Fruit fly (Drosophila melanogaster): ENCODE results near the gene CG17625.

Gene CG17625

DNA sequence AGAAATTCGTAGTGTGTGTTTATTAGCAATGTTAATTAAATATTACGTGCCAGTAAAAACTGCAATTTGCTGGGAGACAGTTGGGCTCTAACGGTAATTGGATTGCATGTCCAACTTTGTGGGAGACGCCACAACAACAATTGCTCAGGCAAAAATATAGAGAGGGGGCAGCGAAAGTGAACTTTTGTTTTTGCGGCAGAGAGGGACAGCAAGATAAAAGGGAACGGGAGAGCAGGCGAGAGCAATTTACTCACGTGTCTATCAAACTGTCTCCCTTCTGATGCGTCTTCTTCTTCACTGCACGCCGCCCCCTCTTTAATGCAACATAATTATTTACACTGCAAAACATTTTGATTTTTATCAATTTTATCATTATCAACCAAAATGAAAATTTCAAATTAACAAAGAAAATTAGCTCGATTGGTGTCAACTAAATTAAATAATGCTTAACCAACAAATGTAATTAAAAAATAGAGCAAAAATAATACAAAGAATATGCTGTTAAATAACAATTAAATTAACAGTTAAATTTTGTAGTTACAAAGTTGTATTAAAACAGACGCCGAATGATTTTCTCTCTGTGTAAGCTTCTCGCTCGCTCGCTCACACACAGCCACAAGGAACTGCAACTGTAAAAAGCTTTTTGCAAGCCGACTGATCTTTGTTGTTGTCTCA is 19.2 kb upstream of the CG17625 start (continued):
- peak; percentile 93 for TF ChIP-seq achi (GFP tag; optimal IDR thresholded peaks at IDR 0.05)
- TF ChIP-seq fd59A (GFP tag; optimal IDR thresholded peaks at IDR 0.05), result peak; percentile 93
- TF ChIP-seq CG15336 (GFP tag; IDR thresholded peaks at IDR 0.05), result peak; percentile 95
- TF ChIP-seq OdsH (GFP tag; optimal IDR thresholded peaks at IDR 0.05), result peak; percentile 95
- TF ChIP-seq CG3032 (tag; optimal IDR thresholded peaks at IDR 0.05), result peak; percentile 97
- peak; percentile 77 for TF ChIP-seq dac (GFP tag; optimal IDR thresholded peaks at IDR 0.05)
- peak; percentile 92 for TF ChIP-seq CG10631 (GFP tag; optimal IDR thresholded peaks at IDR 0.05)
- peak; percentile 95 for TF ChIP-seq spab (GFP tag; optimal IDR thresholded peaks at IDR 0.05)
- TF ChIP-seq dsx (GFP tag; optimal IDR thresholded peaks at IDR 0.05; ENCODE audit: poor library complexity, severe bottlenecking), result peak; percentile 97
- peak; percentile 94 for TF ChIP-seq CG8319 (GFP tag; optimal IDR thresholded peaks at IDR 0.05)
- peak; percentile 88 for TF ChIP-seq CG11294 (GFP tag; IDR thresholded peaks at IDR 0.05)
- TF ChIP-seq Ets21C (GFP tag; optimal IDR thresholded peaks at IDR 0.05), result peak; percentile 87
- TF ChIP-seq salr (GFP tag; optimal IDR thresholded peaks at IDR 0.05), result peak; percentile 82 to 97
- peak; percentile 95 for TF ChIP-seq Lpt (GFP tag; optimal IDR thresholded peaks at IDR 0.05)
- peak; percentile 99 for TF ChIP-seq Eip78C (GFP tag)
- TF ChIP-seq CG3919 (GFP tag; optimal IDR thresholded peaks at IDR 0.05), result peak; percentile 97
- TF ChIP-seq net (GFP tag; optimal IDR thresholded peaks at IDR 0.05), result peak; percentile 93
- peak; percentile 97 for TF ChIP-seq CG32006 (GFP tag; optimal IDR thresholded peaks at IDR 0.05)
- TF ChIP-seq fd85E (GFP tag; optimal IDR thresholded peaks at IDR 0.05), result peak; percentile 76
- peak; percentile 93 for TF ChIP-seq lz (GFP tag; optimal IDR thresholded peaks at IDR 0.05)
- TF ChIP-seq esn (GFP tag; optimal IDR thresholded peaks at IDR 0.05), result peak; percentile 95
- peak; percentile 92 for TF ChIP-seq CG8632 (GFP tag; optimal IDR thresholded peaks at IDR 0.05)
- TF ChIP-seq eg (GFP tag; IDR thresholded peaks at IDR 0.05), result peak; percentile 93
- TF ChIP-seq svp (GFP tag), result peak; percentile 98
- peak; percentile 91 to 96 for TF ChIP-seq ss (GFP tag; optimal IDR thresholded peaks at IDR 0.05)

DNA sequence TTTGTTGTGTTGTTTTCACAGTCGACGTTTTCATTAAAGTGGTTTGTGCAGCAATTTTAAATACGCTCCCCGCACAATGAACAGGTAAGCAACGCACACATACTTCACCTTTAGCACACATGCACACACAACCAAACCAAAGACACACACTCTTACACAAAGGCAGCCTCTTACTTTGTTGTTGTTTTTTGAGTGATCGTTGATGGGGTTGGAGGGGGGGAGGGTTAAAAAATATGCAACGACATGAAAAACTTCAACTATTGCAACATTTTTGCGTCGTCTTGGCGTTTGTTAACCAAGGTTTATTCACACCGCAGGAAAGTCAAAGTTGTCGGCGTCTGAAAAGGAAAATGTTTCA is 18.7 kb upstream of the CG17625 start:
- TF ChIP-seq Lpt (GFP tag; optimal IDR thresholded peaks at IDR 0.05), result no peak
- TF ChIP-seq salr (GFP tag; optimal IDR thresholded peaks at IDR 0.05), result no peak
- no peak for TF ChIP-seq fd59A (GFP tag; optimal IDR thresholded peaks at IDR 0.05)
- TF ChIP-seq Ets21C (GFP tag; optimal IDR thresholded peaks at IDR 0.05), result no peak
- TF ChIP-seq Smox (GFP tag; optimal IDR thresholded peaks at IDR 0.05), result no peak
- TF ChIP-seq CG10669 (GFP tag; optimal IDR thresholded peaks at IDR 0.05), result no peak
- TF ChIP-seq CG16779 (tag; optimal IDR thresholded peaks at IDR 0.05), result no peak
- no peak for TF ChIP-seq CG8632 (GFP tag; optimal IDR thresholded peaks at IDR 0.05)
- no peak for TF ChIP-seq Hr38 (GFP tag; optimal IDR thresholded peaks at IDR 0.05)
- no peak for TF ChIP-seq Eip93F (GFP tag; optimal IDR thresholded peaks at IDR 0.05)
- no peak for TF ChIP-seq CG1621 (tag; optimal IDR thresholded peaks at IDR 0.05)
- TF ChIP-seq achi (GFP tag; optimal IDR thresholded peaks at IDR 0.05), result no peak
- no peak for TF ChIP-seq CG15336 (GFP tag; IDR thresholded peaks at IDR 0.05)

DNA sequence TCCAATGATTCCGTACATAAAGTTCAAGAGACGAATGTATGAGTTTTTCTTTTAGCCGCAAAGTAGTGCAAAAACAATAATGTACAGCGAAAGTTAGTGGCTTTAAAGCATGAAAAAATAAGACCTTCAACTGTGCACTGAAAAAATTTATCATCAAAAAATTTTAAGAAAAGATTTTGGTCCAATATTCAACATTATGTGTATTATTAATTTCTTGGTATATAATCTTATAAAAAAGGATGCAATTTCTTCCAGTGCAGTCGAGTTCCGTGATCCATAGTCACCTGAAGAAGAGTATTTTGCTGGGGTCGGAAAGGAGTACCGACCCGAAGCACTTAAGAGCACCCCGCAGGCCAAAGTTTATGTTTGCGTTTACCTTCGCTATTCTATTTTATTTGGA is 18.0 kb upstream of the CG17625 start:
- TF ChIP-seq CG32006 (GFP tag; optimal IDR thresholded peaks at IDR 0.05) (peak; percentile 69), dac (GFP tag; optimal IDR thresholded peaks at IDR 0.05) (no peak), achi (GFP tag; optimal IDR thresholded peaks at IDR 0.05) (peak; percentile 53), CG6163 (GFP tag; IDR thresholded peaks at IDR 0.05) (peak; percentile 70), CG7368 (GFP tag; optimal IDR thresholded peaks at IDR 0.05) (peak; percentile 6), topi (GFP tag; optimal IDR thresholded peaks at IDR 0.05) (peak; percentile 19), salr (GFP tag; optimal IDR thresholded peaks at IDR 0.05) (peak in 1 of 2 experiments; percentile 37), Eip75B (GFP tag; optimal IDR thresholded peaks at IDR 0.05) (no peak), CG34406 (GFP tag; optimal IDR thresholded peaks at IDR 0.05) (peak; percentile 46), CG3919 (GFP tag; optimal IDR thresholded peaks at IDR 0.05) (peak; percentile 54), CG31627 (GFP tag; optimal IDR thresholded peaks at IDR 0.05) (peak; percentile 25), CG6808 (GFP tag; optimal IDR thresholded peaks at IDR 0.05) (no peak), pdm3 (GFP tag; optimal IDR thresholded peaks at IDR 0.05) (peak; percentile 51), Eip93F (GFP tag; optimal IDR thresholded peaks at IDR 0.05) (no peak), CG11902 (GFP tag; optimal IDR thresholded peaks at IDR 0.05) (no peak), CG6276 (GFP tag; optimal IDR thresholded peaks at IDR 0.05) (peak; percentile 38), Met (GFP tag; optimal IDR thresholded peaks at IDR 0.05) (peak; percentile 31), CG8632 (GFP tag; optimal IDR thresholded peaks at IDR 0.05) (peak; percentile 44), fkh (GFP tag; optimal IDR thresholded peaks at IDR 0.05) (no peak), spab (GFP tag; optimal IDR thresholded peaks at IDR 0.05) (no peak), CG8319 (GFP tag; optimal IDR thresholded peaks at IDR 0.05) (no peak), Ets96B (tag; optimal IDR thresholded peaks at IDR 0.05) (peak; percentile 16), CG10631 (GFP tag; optimal IDR thresholded peaks at IDR 0.05) (peak; percentile 8), CG11294 (GFP tag; IDR thresholded peaks at IDR 0.05) (peak; percentile 14; the same call in 1 of the 2 replicates), CG6854 (GFP tag; optimal IDR thresholded peaks at IDR 0.05) (no peak), Smox (GFP tag; optimal IDR thresholded peaks at IDR 0.05) (peak; percentile 37)
